Fruit fly (Drosophila melanogaster) Kc167 (cell line): Measurements from ENCODE around the gene CG15820.

ENCODE experiments used
- h ChIP-seq: fragments of >200 bp; optimal IDR thresholded peaks from 3 replicates; lab custom pipeline; 2018; ENCODE audit warnings: missing external identifiers
- psq ChIP-seq: fragments of >200 bp; optimal IDR thresholded peaks from 2 replicates; lab custom pipeline; 2017; ENCODE audit warnings: missing external identifiers

DNA sequence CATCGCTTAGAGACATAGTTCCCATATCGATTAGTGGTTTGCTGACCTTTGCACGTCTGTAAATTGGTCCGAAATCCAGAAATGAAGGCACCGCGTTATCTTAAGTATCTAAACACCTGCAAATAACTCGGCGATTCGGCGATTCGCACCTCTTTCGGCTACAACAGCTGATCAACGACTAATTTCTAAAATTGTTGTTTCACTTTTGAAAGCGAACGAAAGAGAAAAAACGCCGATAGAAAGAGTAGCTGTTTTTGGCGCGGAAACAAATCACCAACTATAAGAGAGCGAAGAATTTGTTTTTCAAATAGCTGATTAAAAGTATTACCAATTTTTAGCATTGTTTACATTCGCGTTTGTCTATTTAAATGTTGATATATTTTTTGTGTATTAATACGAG lies 5.2 kb downstream of the CG15820 start, which contains the start of gene CG15879:
- no peak for TF ChIP-seq h
- TF ChIP-seq psq (lab: Kevin White, UChicago) = no peak
